Worm (Caenorhabditis elegans) whole organism, L1 larva: ENCODE data around the gene cld-9.

Source experiments
- ceh-82 ChIP-seq, 3 experiments: fragments of 150-350 bp in 1 of 3; sonication (generic microtip) in 2 of 3; optimal IDR thresholded peaks; 2 replicates each; lab custom pipeline; 2014 to 2017; ENCODE audit warnings: missing biosample characterization in 3 of 3, missing genetic modification characterization in 3 of 3
- sup-37 ChIP-seq: fragments of 200-800 bp; sonication (Bioruptor generic); optimal IDR thresholded peaks from 2 replicates; lab custom pipeline; 2018; ENCODE audit warnings: mild to moderate bottlenecking, missing genetic modification characterization, missing compliant biosample characterization
- tlp-1 ChIP-seq: fragments of 150-350 bp; optimal IDR thresholded peaks from 2 replicates; lab custom pipeline; 2014; ENCODE audit warnings: missing biosample characterization, missing genetic modification characterization

DNA sequence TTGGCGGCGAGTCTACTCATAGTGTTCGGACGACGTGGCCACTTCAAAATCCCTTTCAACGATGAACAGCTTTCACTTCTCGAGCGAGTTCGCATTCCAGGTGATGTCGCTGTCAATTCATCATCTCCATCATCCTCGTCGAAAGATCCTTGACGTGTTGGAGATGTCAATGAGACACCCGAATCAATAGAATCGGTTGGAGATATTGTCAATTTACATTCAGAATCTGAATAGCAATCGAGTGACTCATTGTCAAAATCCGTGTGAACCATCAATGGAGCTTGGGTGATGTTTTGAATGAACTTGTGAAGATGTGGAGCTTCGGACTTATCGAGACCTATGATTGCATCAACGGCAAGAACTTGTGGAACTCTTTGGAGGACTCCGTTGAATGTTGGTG is 34.1 kb upstream of the cld-9 start:
- TF ChIP-seq ceh-82 (tag; optimal IDR thresholded peaks at IDR 0.05; lab: Kevin White, UChicago) (no peak), sup-37 (no peak), tlp-1 (tag; lab: Kevin White, UChicago) (no peak)
